Worm (Caenorhabditis elegans) whole organism, mixed stage, embryonic: ENCODE data around the gene C35D10.10.

Experiments used
- elt-1 ChIP-seq: sonication (generic microtip); optimal IDR thresholded peaks from 2 replicates; lab custom pipeline; 2017; ENCODE audit warnings: missing genetic modification characterization, mild to moderate bottlenecking, missing compliant biosample characterization, antibody characterized with exemption, moderate library complexity, borderline replicate concordance; ENCODE audit not compliant: insufficient read depth
- lin-13 ChIP-seq: fragments of 150-350 bp; optimal IDR thresholded peaks from 2 replicates; lab custom pipeline; 2014; ENCODE audit warnings: missing biosample characterization, missing genetic modification characterization
- lin-32 ChIP-seq: fragments of 200-800 bp; sonication (Bioruptor generic); optimal IDR thresholded peaks from 2 replicates; lab custom pipeline; 2018; ENCODE audit warnings: mild to moderate bottlenecking, missing genetic modification characterization, missing compliant biosample characterization
- lsy-2 ChIP-seq: fragments of 150-350 bp; optimal IDR thresholded peaks from 2 replicates; lab custom pipeline; 2014; ENCODE audit warnings: missing biosample characterization, missing genetic modification characterization
- nhr-76 ChIP-seq: sonication (generic microtip); optimal IDR thresholded peaks from 2 replicates; lab custom pipeline; 2017; ENCODE audit warnings: missing biosample characterization, missing genetic modification characterization

ce11 chrIII:4873395-4873794, 11.8 kb upstream of the C35D10.10 start:
- TF ChIP-seq lin-32 (GFP tag; lab: Kevin White, UChicago), result no peak
- no peak for TF ChIP-seq lin-13 (tag; lab: Kevin White, UChicago)
- no peak for TF ChIP-seq nhr-76
- no peak for TF ChIP-seq lsy-2
- no peak for TF ChIP-seq elt-1 (tag; lab: Kevin White, UChicago)
